In the genomic region with DNA sequence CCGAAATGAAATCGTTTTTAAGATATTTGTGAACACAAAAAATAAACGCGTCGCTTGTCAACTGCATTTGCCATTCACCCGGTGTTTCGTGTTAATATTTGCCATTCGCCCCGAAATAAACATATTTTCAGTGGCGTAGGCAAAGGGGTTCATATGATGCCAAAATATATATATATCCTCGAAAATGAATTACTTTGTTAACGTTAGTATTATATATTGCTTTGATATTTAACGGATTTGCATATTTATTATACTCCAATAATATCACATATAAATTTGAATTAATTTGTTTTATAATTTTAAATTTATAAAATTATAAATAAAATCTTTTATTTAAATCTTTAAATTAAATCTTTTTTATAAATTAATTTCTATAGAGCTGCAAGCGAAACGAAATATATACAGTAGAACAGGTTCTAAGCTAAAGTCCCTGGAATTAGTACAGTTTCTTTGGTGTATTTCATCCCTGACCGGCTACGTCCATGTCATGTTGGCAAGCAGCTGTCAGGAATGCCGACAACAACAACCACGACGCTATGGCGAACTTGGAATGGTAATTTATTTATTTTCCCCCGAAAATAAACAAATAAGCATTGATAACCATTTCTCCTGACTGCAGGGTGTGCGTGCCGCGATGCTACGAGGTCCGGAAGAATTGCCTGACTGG, we compare ENCODE assay signal across 5 fruit fly cellular contexts.
TF ChIP-seq lines count a peak whose summit lies in the region.

A gene (minus strand): TSS at position 102 of the 667 bp plus-strand sequence.
A gene (plus strand): TSS at position 495 of the 667 bp plus-strand sequence.

- TF ChIP-seq CTCF in whole organism, embryonic (GFP tag; optimal IDR thresholded peaks at IDR 0.05; lab: Kevin White, UChicago): peak; percentile 39

TF ChIP-seq in whole organism, adult, 20 proteins besides CTCF, POLR2A, EP300 and RAD21 (continues in another document):
- TF ChIP-seq kay (GFP tag; lab: Kevin White, UChicago; ENCODE audit: borderline replicate concordance): peak; percentile 25
- peak; percentile 53 for TF ChIP-seq Mnt (GFP tag; optimal IDR thresholded peaks at IDR 0.05; lab: Kevin White, UChicago)
- peak; percentile 67 for TF ChIP-seq Crg-1 (GFP tag; optimal IDR thresholded peaks at IDR 0.05; lab: Kevin White, UChicago)
- peak; percentile 93 for TF ChIP-seq CG12768 (GFP tag; optimal IDR thresholded peaks at IDR 0.05; lab: Kevin White, UChicago)
- peak; percentile 77 for TF ChIP-seq pad (GFP tag; optimal IDR thresholded peaks at IDR 0.05; lab: Kevin White, UChicago)
- peak; percentile 90 for TF ChIP-seq CG33017 (tag; optimal IDR thresholded peaks at IDR 0.05; lab: Kevin White, UChicago)
- TF ChIP-seq CG1620 (GFP tag; optimal IDR thresholded peaks at IDR 0.05; lab: Kevin White, UChicago): peak; percentile 68
- TF ChIP-seq tj (GFP tag; optimal IDR thresholded peaks at IDR 0.05; lab: Kevin White, UChicago): peak; percentile 76
- peak; percentile 73 for TF ChIP-seq ovo (GFP tag; optimal IDR thresholded peaks at IDR 0.05; lab: Kevin White, UChicago)
- TF ChIP-seq CG5204 (GFP tag; optimal IDR thresholded peaks at IDR 0.05; lab: Kevin White, UChicago): no peak
- peak; percentile 1 for TF ChIP-seq cic (GFP tag; optimal IDR thresholded peaks at IDR 0.05; lab: Kevin White, UChicago)
- no peak for TF ChIP-seq Hr96 (GFP tag; optimal IDR thresholded peaks at IDR 0.05; lab: Kevin White, UChicago)
- no peak for TF ChIP-seq cnc (optimal IDR thresholded peaks at IDR 0.05; lab: Kevin White, UChicago)
- TF ChIP-seq bab1 (GFP tag; optimal IDR thresholded peaks at IDR 0.05; lab: Kevin White, UChicago): peak; percentile 75
- TF ChIP-seq CG7101 (tag; optimal IDR thresholded peaks at IDR 0.05; lab: Kevin White, UChicago): peak; percentile 93
- peak; percentile 84 for TF ChIP-seq CG14711 (tag; optimal IDR thresholded peaks at IDR 0.05; lab: Kevin White, UChicago)

TF ChIP-seq in whole organism, embryonic, 481 proteins besides CTCF, POLR2A, EP300 and RAD21 (continues in another document):
- TF ChIP-seq Sox102F (GFP tag; optimal IDR thresholded peaks at IDR 0.05; lab: Kevin White, UChicago) (peak; percentile 91), yki (optimal IDR thresholded peaks at IDR 0.05; lab: Kevin White, UChicago) (peak; percentile 29), insv (GFP tag; optimal IDR thresholded peaks at IDR 0.05; lab: Kevin White, UChicago) (peak in 1 of 2 experiments; percentile 74), Hr3 (GFP tag; optimal IDR thresholded peaks at IDR 0.05; lab: Kevin White, UChicago) (peak; percentile 94), fd102C (GFP tag; optimal IDR thresholded peaks at IDR 0.05; lab: Kevin White, UChicago) (no peak), Dbx (GFP tag; IDR thresholded peaks at IDR 0.05; lab: Robert Waterston, UW) (peak; percentile 82; the same call in 2 of the 3 replicates), CG17612 (GFP tag; IDR thresholded peaks at IDR 0.05; lab: Robert Waterston, UW) (no peak), CG4328 (GFP tag; optimal IDR thresholded peaks at IDR 0.05; lab: Kevin White, UChicago) (peak; percentile 91), Ets65A (GFP tag; lab: Kevin White, UChicago) (peak; percentile 48), caup (GFP tag; optimal IDR thresholded peaks at IDR 0.05; lab: Kevin White, UChicago; ENCODE audit: severe bottlenecking) (peak; percentile 88), CG3065 (GFP tag; optimal IDR thresholded peaks at IDR 0.05; lab: Kevin White, UChicago) (peak; percentile 73), bab2 (GFP tag; optimal IDR thresholded peaks at IDR 0.05; lab: Kevin White, UChicago) (peak; percentile 55), inv (GFP tag; IDR thresholded peaks at IDR 0.05; lab: Robert Waterston, UW; ENCODE audit: partially characterized antibody) (no peak), CG6683 (GFP tag; optimal IDR thresholded peaks at IDR 0.05; lab: Kevin White, UChicago) (peak; percentile 86), CG15269 (tag; optimal IDR thresholded peaks at IDR 0.05; lab: Kevin White, UChicago) (peak; percentile 89), slp2 (GFP tag; optimal IDR thresholded peaks at IDR 0.05; lab: Kevin White, UChicago) (peak; percentile 68)

TF ChIP-seq in whole organism, prepupa, 60 proteins besides CTCF, POLR2A, EP300 and RAD21 (continues in another document):
- TF ChIP-seq CG3919 (GFP tag; optimal IDR thresholded peaks at IDR 0.05; lab: Kevin White, UChicago): peak; percentile 86
- peak; percentile 71 for TF ChIP-seq Sox14 (GFP tag; optimal IDR thresholded peaks at IDR 0.05; lab: Kevin White, UChicago)
- TF ChIP-seq fkh (GFP tag; optimal IDR thresholded peaks at IDR 0.05; lab: Kevin White, UChicago): peak; percentile 67
- TF ChIP-seq Sox102F (GFP tag; optimal IDR thresholded peaks at IDR 0.05; lab: Kevin White, UChicago): no peak
- no peak for TF ChIP-seq CG6276 (GFP tag; optimal IDR thresholded peaks at IDR 0.05; lab: Kevin White, UChicago)
- no peak for TF ChIP-seq CG6808 (GFP tag; optimal IDR thresholded peaks at IDR 0.05; lab: Kevin White, UChicago)
- TF ChIP-seq CG7368 (GFP tag; optimal IDR thresholded peaks at IDR 0.05; lab: Kevin White, UChicago): peak; percentile 79
- TF ChIP-seq Hr39 (GFP tag; optimal IDR thresholded peaks at IDR 0.05; lab: Kevin White, UChicago): peak; percentile 77
- TF ChIP-seq Ets21C (GFP tag; optimal IDR thresholded peaks at IDR 0.05; lab: Kevin White, UChicago): peak; percentile 62
- TF ChIP-seq CG10669 (GFP tag; optimal IDR thresholded peaks at IDR 0.05; lab: Kevin White, UChicago): peak; percentile 74
- TF ChIP-seq CG8319 (GFP tag; optimal IDR thresholded peaks at IDR 0.05; lab: Kevin White, UChicago): peak; percentile 79
- peak; percentile 83 for TF ChIP-seq dsx (GFP tag; optimal IDR thresholded peaks at IDR 0.05; lab: Kevin White, UChicago; ENCODE audit: poor library complexity, severe bottlenecking)
- peak; percentile 72 for TF ChIP-seq cyc (GFP tag; optimal IDR thresholded peaks at IDR 0.05; lab: Kevin White, UChicago)
- no peak for TF ChIP-seq CG9139 (GFP tag; optimal IDR thresholded peaks at IDR 0.05; lab: Kevin White, UChicago)
- TF ChIP-seq Blimp-1 (GFP tag; optimal IDR thresholded peaks at IDR 0.05; lab: Kevin White, UChicago): peak; percentile 77
- peak; percentile 94 for TF ChIP-seq achi (GFP tag; optimal IDR thresholded peaks at IDR 0.05; lab: Kevin White, UChicago)
- TF ChIP-seq net (GFP tag; optimal IDR thresholded peaks at IDR 0.05; lab: Kevin White, UChicago): no peak

TF ChIP-seq in whole organism, pupa, 21 proteins besides CTCF, POLR2A, EP300 and RAD21 (continues in another document):
- TF ChIP-seq CG4496 (GFP tag; IDR thresholded peaks at IDR 0.05; lab: Robert Waterston, UW): peak; percentile 68
- no peak for TF ChIP-seq EcR (GFP tag; optimal IDR thresholded peaks at IDR 0.05; lab: Kevin White, UChicago)
- peak; percentile 72 for TF ChIP-seq CG34367 (tag; optimal IDR thresholded peaks at IDR 0.05; lab: Kevin White, UChicago)
- TF ChIP-seq CG13204 (GFP tag; optimal IDR thresholded peaks at IDR 0.05; lab: Kevin White, UChicago): no peak
- TF ChIP-seq Pif1A (GFP tag; optimal IDR thresholded peaks at IDR 0.05; lab: Kevin White, UChicago): no peak
- TF ChIP-seq CG12605 (GFP tag; IDR thresholded peaks at IDR 0.05; lab: Robert Waterston, UW): 0 out of 2 replicates have a peak, but pooled peaks have one; percentile 31
- no peak for TF ChIP-seq CG10348 (GFP tag; IDR thresholded peaks at IDR 0.05; lab: Robert Waterston, UW)
- TF ChIP-seq CG15710 (tag; optimal IDR thresholded peaks at IDR 0.05; lab: Kevin White, UChicago): peak; percentile 88
- peak; percentile 64 for TF ChIP-seq CG32121 (GFP tag; IDR thresholded peaks at IDR 0.05; lab: Robert Waterston, UW)
- TF ChIP-seq gl (tag; optimal IDR thresholded peaks at IDR 0.05; lab: Kevin White, UChicago): no peak
- TF ChIP-seq CG14655 (GFP tag; optimal IDR thresholded peaks at IDR 0.05; lab: Kevin White, UChicago): no peak
- no peak for TF ChIP-seq D1 (tag; optimal IDR thresholded peaks at IDR 0.05; lab: Kevin White, UChicago)
- TF ChIP-seq fd96Ca (GFP tag; IDR thresholded peaks at IDR 0.05; lab: Robert Waterston, UW): peak; percentile 63; the same call in 2 of the 3 replicates
- peak; percentile 88 for TF ChIP-seq Snoo (tag; optimal IDR thresholded peaks at IDR 0.05; lab: Kevin White, UChicago)
- peak; percentile 54; the same call in 1 of the 2 replicates for TF ChIP-seq Ets98B (GFP tag; IDR thresholded peaks at IDR 0.05; lab: Robert Waterston, UW)
- TF ChIP-seq CG9948 (tag; optimal IDR thresholded peaks at IDR 0.05; lab: Kevin White, UChicago): peak; percentile 85
- peak; percentile 73 for TF ChIP-seq CG17806 (tag; optimal IDR thresholded peaks at IDR 0.05; lab: Kevin White, UChicago)
- TF ChIP-seq Pif1B (GFP tag; optimal IDR thresholded peaks at IDR 0.05; lab: Kevin White, UChicago): no peak
- TF ChIP-seq CG8301 (tag; optimal IDR thresholded peaks at IDR 0.05; lab: Kevin White, UChicago): no peak

TF ChIP-seq in whole organism, wandering third instar larva, 38 proteins besides CTCF, POLR2A, EP300 and RAD21 (continues in another document):
- TF ChIP-seq h (GFP tag; optimal IDR thresholded peaks at IDR 0.05; lab: Kevin White, UChicago) (peak; percentile 74), ey (GFP tag; optimal IDR thresholded peaks at IDR 0.05; lab: Kevin White, UChicago) (peak; percentile 59), Vsx2 (GFP tag; optimal IDR thresholded peaks at IDR 0.05; lab: Kevin White, UChicago; ENCODE audit: partially characterized antibody) (no peak), fru (GFP tag; optimal IDR thresholded peaks at IDR 0.05; lab: Kevin White, UChicago) (peak; percentile 75), OdsH (GFP tag; optimal IDR thresholded peaks at IDR 0.05; lab: Kevin White, UChicago) (peak; percentile 83), Rel (GFP tag; optimal IDR thresholded peaks at IDR 0.05; lab: Kevin White, UChicago) (no peak), Rel (tag; optimal IDR thresholded peaks at IDR 0.05; lab: Kevin White, UChicago) (peak; percentile 65), Hnf4 (GFP tag; optimal IDR thresholded peaks at IDR 0.05; lab: Kevin White, UChicago) (peak; percentile 70), Hr83 (GFP tag; optimal IDR thresholded peaks at IDR 0.05; lab: Kevin White, UChicago; ENCODE audit: poor library complexity, severe bottlenecking) (peak; percentile 58), CG32264 (GFP tag; optimal IDR thresholded peaks at IDR 0.05; lab: Kevin White, UChicago) (no peak), jim (GFP tag; optimal IDR thresholded peaks at IDR 0.05; lab: Kevin White, UChicago) (peak; percentile 32), Dif (GFP tag; optimal IDR thresholded peaks at IDR 0.05; lab: Kevin White, UChicago; ENCODE audit: partially characterized antibody) (no peak), Sp1 (GFP tag; optimal IDR thresholded peaks at IDR 0.05; lab: Kevin White, UChicago) (peak; percentile 92), foxo (GFP tag; optimal IDR thresholded peaks at IDR 0.05; lab: Kevin White, UChicago) (peak in 1 of 2 experiments; percentile 89), HLH106 (tag; optimal IDR thresholded peaks at IDR 0.05; lab: Kevin White, UChicago) (peak; percentile 91), CrebA (GFP tag; optimal IDR thresholded peaks at IDR 0.05; lab: Kevin White, UChicago; ENCODE audit: borderline replicate concordance) (no peak), brk (GFP tag; optimal IDR thresholded peaks at IDR 0.05; lab: Kevin White, UChicago) (no peak), dsf (GFP tag; optimal IDR thresholded peaks at IDR 0.05; lab: Kevin White, UChicago; ENCODE audit: borderline replicate concordance) (peak; percentile 35), Hr78 (GFP tag; optimal IDR thresholded peaks at IDR 0.05; lab: Kevin White, UChicago) (no peak)
